Fruit fly (Drosophila melanogaster) whole organism, wandering third instar larva: ENCODE results near the gene smash.
A peak's percentile ranks its signal among the peaks of the same experiment; 100 is the strongest.

ENCODE experiments used
- Abd-B ChIP-seq: fragments of >200 bp; optimal IDR thresholded peaks from 2 replicates; lab custom pipeline; 2017; ENCODE audit warnings: missing biosample characterization, missing genetic modification characterization
- CG32264 ChIP-seq: fragments of 200-800 bp; sonication (Bioruptor generic); optimal IDR thresholded peaks from 2 replicates; lab custom pipeline; 2016; ENCODE audit warnings: missing biosample characterization, missing genetic modification characterization
- CG9705 ChIP-seq: fragments of 200-800 bp; sonication (Bioruptor generic); optimal IDR thresholded peaks from 2 replicates; lab custom pipeline; 2018; ENCODE audit warnings: missing biosample characterization, mild to moderate bottlenecking, missing genetic modification characterization
- CrebA ChIP-seq: fragments of 200-800 bp; sonication (Bioruptor generic); optimal IDR thresholded peaks from 2 replicates; lab custom pipeline; 2016; ENCODE audit warnings: missing biosample characterization, mild to moderate bottlenecking, missing genetic modification characterization, borderline replicate concordance
- Dfd ChIP-seq: fragments of >200 bp; optimal IDR thresholded peaks from 2 replicates; lab custom pipeline; 2017; ENCODE audit warnings: missing biosample characterization, missing genetic modification characterization
- Dif ChIP-seq: fragments of 200-275, 200-300 bp; sonication (Bioruptor generic); optimal IDR thresholded peaks from 2 replicates; lab custom pipeline; 2018; ENCODE audit warnings: missing biosample characterization, missing genetic modification characterization; ENCODE audit not compliant: partially characterized antibody
- GATAd ChIP-seq: sonication (Bioruptor generic); optimal IDR thresholded peaks from 2 replicates; lab custom pipeline; 2016; ENCODE audit warnings: missing biosample characterization, missing genetic modification characterization
- HLH106 ChIP-seq: fragments of 200-800 bp; optimal IDR thresholded peaks from 3 replicates; lab custom pipeline; 2019; ENCODE audit warnings: missing biosample characterization, mild to moderate bottlenecking, missing genetic modification characterization, moderate library complexity
- Hnf4 ChIP-seq: fragments of 200-800 bp; sonication (Bioruptor generic); optimal IDR thresholded peaks from 2 replicates; lab custom pipeline; 2016; ENCODE audit warnings: missing biosample characterization, mild to moderate bottlenecking, missing genetic modification characterization
- Hr78 ChIP-seq: fragments of >200 bp; optimal IDR thresholded peaks from 2 replicates; lab custom pipeline; 2017; ENCODE audit warnings: missing biosample characterization, missing genetic modification characterization
- Hr83 ChIP-seq: fragments of 200-300 bp; sonication (Bioruptor generic); optimal IDR thresholded peaks from 2 replicates; lab custom pipeline; 2016; ENCODE audit warnings: missing biosample characterization, mild to moderate bottlenecking, missing genetic modification characterization, moderate library complexity; ENCODE audit not compliant: poor library complexity, severe bottlenecking
- Jra ChIP-seq: sonication (Bioruptor generic); optimal IDR thresholded peaks from 2 replicates; lab custom pipeline; 2016; ENCODE audit warnings: missing biosample characterization, missing genetic modification characterization
- Mio ChIP-seq: sonication (Bioruptor generic); optimal IDR thresholded peaks from 2 replicates; lab custom pipeline; 2016; ENCODE audit warnings: missing biosample characterization, missing genetic modification characterization
- Myc ChIP-seq: fragments of >200 bp; optimal IDR thresholded peaks from 2 replicates; lab custom pipeline; 2017
- N ChIP-seq: fragments of >200 bp; optimal IDR thresholded peaks from 2 replicates; lab custom pipeline; 2018; ENCODE audit warnings: missing biosample characterization, missing external identifiers, missing genetic modification characterization
- OdsH ChIP-seq: fragments of 200-800 bp; sonication (Bioruptor generic); optimal IDR thresholded peaks from 2 replicates; lab custom pipeline; 2016; ENCODE audit warnings: missing biosample characterization, mild to moderate bottlenecking, missing genetic modification characterization
- Rel ChIP-seq, 2 experiments: fragments of 200-800 bp; sonication (Bioruptor generic) in 1 of 2; optimal IDR thresholded peaks; 2 replicates in 1 of 2; 3 replicates in 1 of 2; lab custom pipeline; 2016 to 2019; ENCODE audit warnings: mild to moderate bottlenecking in 2 of 2, missing biosample characterization in 2 of 2, missing genetic modification characterization in 2 of 2, moderate library complexity in 1 of 2
- Sp1 ChIP-seq: fragments of 200-800 bp; sonication (Bioruptor generic); optimal IDR thresholded peaks from 3 replicates; lab custom pipeline; 2019; ENCODE audit warnings: missing biosample characterization, mild to moderate bottlenecking, missing genetic modification characterization, moderate library complexity
- Vsx2 ChIP-seq: fragments of 200-300, 225-300 bp; sonication (Bioruptor generic); optimal IDR thresholded peaks from 2 replicates; lab custom pipeline; 2018; ENCODE audit warnings: missing biosample characterization, missing genetic modification characterization; ENCODE audit not compliant: partially characterized antibody
- br ChIP-seq: fragments of 200-800 bp; sonication (Bioruptor generic); optimal IDR thresholded peaks from 2 replicates; lab custom pipeline; 2016; ENCODE audit warnings: missing biosample characterization, missing genetic modification characterization
- brk ChIP-seq: fragments of 200-800 bp; sonication (Bioruptor generic); optimal IDR thresholded peaks from 2 replicates; lab custom pipeline; 2016; ENCODE audit warnings: missing biosample characterization, mild to moderate bottlenecking, missing genetic modification characterization
- dl ChIP-seq, 2 experiments: fragments of 175-275, 200-275 bp in 1 of 2; fragments of 200-275 bp in 1 of 2; sonication (Bioruptor generic); optimal IDR thresholded peaks; lab custom pipeline; 2018; ENCODE audit warnings: mild to moderate bottlenecking in 2 of 2, missing biosample characterization in 2 of 2, missing genetic modification characterization in 2 of 2, moderate library complexity in 2 of 2; ENCODE audit not compliant: partially characterized antibody in 2 of 2, insufficient read depth in 1 of 2
- dmrt93B ChIP-seq: fragments of 200-800 bp; sonication (Bioruptor generic); optimal IDR thresholded peaks from 2 replicates; lab custom pipeline; 2018; ENCODE audit warnings: missing biosample characterization, mild to moderate bottlenecking, missing genetic modification characterization
- dsf ChIP-seq: sonication (Bioruptor generic); optimal IDR thresholded peaks from 2 replicates; lab custom pipeline; 2016; ENCODE audit warnings: missing biosample characterization, missing genetic modification characterization, borderline replicate concordance
- ey ChIP-seq: fragments of 200-800 bp; sonication (Bioruptor generic); optimal IDR thresholded peaks from 2 replicates; lab custom pipeline; 2016; ENCODE audit warnings: missing biosample characterization, missing genetic modification characterization
- foxo ChIP-seq, 2 experiments: fragments of 200-800 bp; sonication (Bioruptor generic); optimal IDR thresholded peaks; 2 replicates in 1 of 2; 3 replicates in 1 of 2; lab custom pipeline; 2016 to 2017; ENCODE audit warnings: missing biosample characterization in 2 of 2, missing genetic modification characterization in 2 of 2
- fru ChIP-seq: fragments of 200-800 bp; sonication (Bioruptor generic); optimal IDR thresholded peaks from 3 replicates; lab custom pipeline; 2016; ENCODE audit warnings: missing biosample characterization, mild to moderate bottlenecking, missing genetic modification characterization
- h ChIP-seq: fragments of 200-800 bp; sonication (Bioruptor generic); optimal IDR thresholded peaks from 3 replicates; lab custom pipeline; 2016; ENCODE audit warnings: missing biosample characterization, mild to moderate bottlenecking, missing genetic modification characterization
- jim ChIP-seq: fragments of 175-275, 200-325 bp; sonication (Bioruptor generic); optimal IDR thresholded peaks from 2 replicates; lab custom pipeline; 2016; ENCODE audit warnings: missing biosample characterization, mild to moderate bottlenecking, missing genetic modification characterization
- lola ChIP-seq: fragments of >200 bp; optimal IDR thresholded peaks from 2 replicates; lab custom pipeline; 2017; ENCODE audit warnings: missing biosample characterization, missing genetic modification characterization
- pan ChIP-seq: fragments of >200 bp; optimal IDR thresholded peaks from 2 replicates; lab custom pipeline; 2017
- psq ChIP-seq: fragments of 200-800 bp; sonication (Bioruptor generic); optimal IDR thresholded peaks from 3 replicates; lab custom pipeline; 2017; ENCODE audit warnings: missing biosample characterization, mild to moderate bottlenecking, missing genetic modification characterization, moderate library complexity
- rgr ChIP-seq: fragments of 200-800 bp; sonication (Bioruptor generic); optimal IDR thresholded peaks from 3 replicates; lab custom pipeline; 2016; ENCODE audit warnings: missing biosample characterization, mild to moderate bottlenecking, missing genetic modification characterization
- sage ChIP-seq: fragments of 200-800 bp; sonication (Bioruptor generic); optimal IDR thresholded peaks from 2 replicates; lab custom pipeline; 2016; ENCODE audit warnings: missing biosample characterization, mild to moderate bottlenecking, missing genetic modification characterization
- sv ChIP-seq: fragments of 200-800 bp; sonication (Bioruptor generic); optimal IDR thresholded peaks from 3 replicates; lab custom pipeline; 2016; ENCODE audit warnings: missing biosample characterization, missing genetic modification characterization
- tai ChIP-seq: sonication (Bioruptor generic); optimal IDR thresholded peaks from 2 replicates; lab custom pipeline; 2016; ENCODE audit warnings: missing biosample characterization, missing genetic modification characterization
- usp ChIP-seq: fragments of >200 bp; optimal IDR thresholded peaks from 2 replicates; lab custom pipeline; 2017; ENCODE audit warnings: missing biosample characterization, missing genetic modification characterization
- woc ChIP-seq: sonication (Bioruptor generic); optimal IDR thresholded peaks from 2 replicates; lab custom pipeline; 2016; ENCODE audit warnings: missing biosample characterization, mild to moderate bottlenecking, missing genetic modification characterization

Gene smash

dm6 chr3R:4645457-4646082 lies 13.8 kb upstream of the smash start, which contains the start of the genes Dlip2 and rpk:
Gene Dlip2 (minus strand): TSS chr3R:4645655.
Gene rpk (plus strand): TSS chr3R:4645981.
- TF ChIP-seq dmrt93B (GFP tag; lab: Kevin White, UChicago) (no peak), Jra (GFP tag; lab: Kevin White, UChicago) (peak; percentile 1), woc (GFP tag; lab: Kevin White, UChicago) (peak; percentile 24)

DNA sequence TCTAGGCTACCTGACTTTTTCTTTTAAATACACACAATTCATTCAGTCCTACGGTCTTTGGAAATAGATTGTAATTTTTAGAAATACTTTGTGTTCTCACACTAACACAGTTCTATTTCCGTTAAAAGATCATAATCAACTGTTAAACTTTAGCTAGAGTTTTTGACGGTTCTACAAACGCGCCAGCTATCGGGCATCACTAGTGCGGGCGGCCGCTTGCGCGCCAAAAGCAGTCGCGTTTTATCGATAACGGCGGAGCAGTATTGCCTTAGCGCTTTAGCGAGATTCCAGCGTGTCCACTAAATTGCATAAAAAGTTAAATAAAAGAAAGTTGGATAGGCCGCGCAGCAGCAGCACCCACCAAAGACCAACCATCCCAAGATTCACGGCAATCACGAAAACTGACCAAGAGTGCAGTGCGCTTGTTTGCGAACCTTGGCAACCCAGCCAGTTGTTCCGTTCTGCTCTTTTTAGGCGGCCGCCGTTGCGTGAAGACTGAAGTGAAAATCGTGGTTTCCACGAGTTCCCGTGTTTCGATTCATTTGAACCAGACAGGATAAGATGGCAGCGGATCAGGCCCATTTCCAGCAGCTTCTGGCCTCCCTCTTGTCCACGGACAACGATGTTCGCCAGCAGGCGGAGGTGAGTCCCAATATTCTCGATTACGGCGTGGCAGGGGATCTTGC lies 10.1 kb upstream of the smash start, which contains the start of gene Karybeta3:
Gene Karybeta3, plus strand, starts transcription at position 51 of the 686 bp plus-strand sequence.
- no peak for TF ChIP-seq tai (GFP tag; lab: Kevin White, UChicago)
- TF ChIP-seq jim (GFP tag; lab: Kevin White, UChicago), result no peak
- no peak for TF ChIP-seq Dfd
- TF ChIP-seq CG9705 (GFP tag; lab: Kevin White, UChicago), result peak; percentile 65
- no peak for TF ChIP-seq psq
- no peak for TF ChIP-seq Jra (GFP tag; lab: Kevin White, UChicago)
- TF ChIP-seq Vsx2 (GFP tag; lab: Kevin White, UChicago), result no peak
- TF ChIP-seq HLH106 (tag; lab: Kevin White, UChicago), result peak; percentile 74
- TF ChIP-seq pan (lab: Kevin White, UChicago), result no peak
- peak; percentile 62 for TF ChIP-seq GATAd (GFP tag; lab: Kevin White, UChicago)
- no peak for TF ChIP-seq CrebA
- no peak for TF ChIP-seq Mio (GFP tag; lab: Kevin White, UChicago)
- TF ChIP-seq usp (GFP tag; lab: Kevin White, UChicago), result no peak
- TF ChIP-seq Hr78 (GFP tag; lab: Kevin White, UChicago), result no peak
- no peak for TF ChIP-seq sage (GFP tag; lab: Kevin White, UChicago)
- TF ChIP-seq woc (GFP tag; lab: Kevin White, UChicago), result peak; percentile 65
- peak; percentile 80 for TF ChIP-seq Hr83 (GFP tag; lab: Kevin White, UChicago)
- no peak for TF ChIP-seq N (GFP tag; lab: Kevin White, UChicago)
- TF ChIP-seq Hnf4 (GFP tag; lab: Kevin White, UChicago), result no peak
- TF ChIP-seq ey (GFP tag; lab: Kevin White, UChicago), result peak; percentile 80
- TF ChIP-seq rgr (GFP tag; lab: Kevin White, UChicago), result peak; percentile 85
- no peak for TF ChIP-seq dmrt93B (GFP tag; lab: Kevin White, UChicago)
- no peak for TF ChIP-seq lola
- TF ChIP-seq dl (GFP tag; optimal IDR thresholded peaks at IDR 0.05; lab: Kevin White, UChicago; ENCODE audit: insufficient read depth in 1 of 2, partially characterized antibody in 2 of 2), result no peak
- no peak for TF ChIP-seq Abd-B (GFP tag; lab: Kevin White, UChicago)
- peak; percentile 88 for TF ChIP-seq Myc (lab: Kevin White, UChicago)
- TF ChIP-seq Sp1, result peak; percentile 76
- peak; percentile 82 for TF ChIP-seq h (GFP tag; lab: Kevin White, UChicago)
- peak; percentile 62 for TF ChIP-seq sv (GFP tag; lab: Kevin White, UChicago)
- TF ChIP-seq OdsH, result peak; percentile 79
- TF ChIP-seq CG32264 (GFP tag; lab: Kevin White, UChicago), result peak; percentile 39
- TF ChIP-seq Dif (GFP tag; lab: Kevin White, UChicago), result no peak
- no peak for TF ChIP-seq dsf
- peak in 1 of 2 experiments; percentile 85 for TF ChIP-seq foxo (GFP tag; optimal IDR thresholded peaks at IDR 0.05; lab: Kevin White, UChicago)
- no peak for TF ChIP-seq fru (GFP tag; lab: Kevin White, UChicago)
- TF ChIP-seq br (GFP tag; lab: Kevin White, UChicago), result peak; percentile 80
- TF ChIP-seq Rel (GFP tag; optimal IDR thresholded peaks at IDR 0.05; lab: Kevin White, UChicago), result no peak
- peak; percentile 78 for TF ChIP-seq Rel (tag; optimal IDR thresholded peaks at IDR 0.05; lab: Kevin White, UChicago)
- no peak for TF ChIP-seq brk
